Worm (Caenorhabditis elegans) whole organism, late embryonic: Measurements from ENCODE around the gene rml-1.

Experiments
- F13H6.1 ChIP-seq: sonication (generic microtip); optimal IDR thresholded peaks from 2 replicates; lab custom pipeline; 2016; ENCODE audit warnings: missing genetic modification characterization, missing compliant biosample characterization
- ahr-1 ChIP-seq: sonication (generic microtip); optimal IDR thresholded peaks from 2 replicates; lab custom pipeline; 2016; ENCODE audit warnings: missing genetic modification characterization, missing compliant biosample characterization
- ceh-22 ChIP-seq: sonication (generic microtip); optimal IDR thresholded peaks from 2 replicates; lab custom pipeline; 2017; ENCODE audit warnings: missing biosample characterization, missing genetic modification characterization
- dmd-4 ChIP-seq: sonication (generic microtip); optimal IDR thresholded peaks from 2 replicates; lab custom pipeline; 2016; ENCODE audit warnings: borderline replicate concordance, missing genetic modification characterization, missing compliant biosample characterization
- dve-1 ChIP-seq: sonication (generic microtip); optimal IDR thresholded peaks from 2 replicates; lab custom pipeline; 2017; ENCODE audit warnings: antibody characterized with exemption, mild to moderate bottlenecking, missing genetic modification characterization, missing compliant biosample characterization
- elt-4 ChIP-seq: sonication (generic microtip); optimal IDR thresholded peaks from 2 replicates; lab custom pipeline; 2016; ENCODE audit warnings: missing genetic modification characterization, missing compliant biosample characterization
- nfya-1 ChIP-seq: sonication (generic microtip); optimal IDR thresholded peaks from 2 replicates; lab custom pipeline; 2017; ENCODE audit warnings: missing genetic modification characterization, mild to moderate bottlenecking, missing compliant biosample characterization, antibody characterized with exemption, moderate library complexity
- pha-4 ChIP-seq: fragments of 150-350 bp; optimal IDR thresholded peaks from 2 replicates; lab custom pipeline; 2018; ENCODE audit warnings: missing biosample characterization, missing genetic modification reagents, missing genetic modification characterization
- pros-1 ChIP-seq: fragments of 150-350 bp; optimal IDR thresholded peaks from 2 replicates; lab custom pipeline; 2014; ENCODE audit warnings: missing biosample characterization, missing genetic modification reagents, missing genetic modification characterization
- sox-4 ChIP-seq: sonication (generic microtip); optimal IDR thresholded peaks from 2 replicates; lab custom pipeline; 2017; ENCODE audit warnings: mild to moderate bottlenecking, missing genetic modification characterization, inconsistent platforms, missing compliant biosample characterization

DNA sequence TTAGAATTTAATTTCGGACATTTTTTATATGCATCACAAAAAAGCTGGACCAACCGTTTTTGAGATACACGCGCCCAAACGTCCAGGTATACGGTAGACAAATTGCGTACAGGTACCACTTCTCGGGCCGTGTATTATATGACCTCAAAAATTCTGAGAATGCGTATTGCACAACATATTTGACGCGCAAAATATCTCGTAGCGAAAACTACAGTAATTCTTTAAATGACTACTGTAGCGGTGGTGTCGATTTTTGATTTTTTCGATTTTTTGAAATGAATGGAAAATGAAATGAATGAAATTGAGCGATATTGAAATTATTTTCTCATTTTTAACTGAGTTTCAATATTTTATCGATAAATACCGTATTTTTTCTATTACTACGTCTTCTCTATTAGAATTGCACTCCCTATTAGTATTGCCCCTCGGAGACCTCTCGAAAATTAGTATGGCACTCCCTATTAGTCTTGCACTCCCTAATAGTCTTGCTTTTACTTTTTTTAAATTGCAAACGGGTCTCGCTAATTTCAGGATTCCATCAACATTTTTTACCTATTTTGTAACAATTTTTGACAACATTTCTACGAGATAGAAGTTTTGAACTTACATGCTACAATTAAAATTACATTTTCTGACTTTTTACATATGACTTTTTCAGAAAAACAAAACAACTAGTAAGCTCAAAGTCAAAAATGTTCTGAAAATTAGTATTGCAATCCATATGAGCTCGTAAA lies 11.6 kb upstream of the rml-1 start:
- TF ChIP-seq pha-4: no peak
- TF ChIP-seq dve-1 (tag; lab: Kevin White, UChicago): no peak
- TF ChIP-seq pros-1 (tag; lab: Kevin White, UChicago): no peak
- TF ChIP-seq F13H6.1 (tag; lab: Kevin White, UChicago): no peak
- no peak for TF ChIP-seq sox-4 (tag; lab: Kevin White, UChicago)
- no peak for TF ChIP-seq ceh-22 (tag; lab: Kevin White, UChicago)
- no peak for TF ChIP-seq ahr-1
- no peak for TF ChIP-seq nfya-1
- TF ChIP-seq elt-4 (tag; lab: Kevin White, UChicago): no peak
- TF ChIP-seq dmd-4 (tag; lab: Kevin White, UChicago): no peak
